Worm (Caenorhabditis elegans): ENCODE results near the gene sknr-1.
"Not testable (repeated sequence)": the region's sequence is repeated elsewhere in the genome, so short reads cannot be mapped to it uniquely, and the experiment has no call there.

Gene sknr-1

ce11 chrV:2625360-2625759 is at the start of gene sknr-1:
sknr-1 (minus strand) TSS chrV:2625460.
- not testable (repeated sequence) for TF ChIP-seq hnd-1 (tag; optimal IDR thresholded peaks at IDR 0.05); B0310.2 (tag; optimal IDR thresholded peaks at IDR 0.05); pes-1 (GFP tag; IDR thresholded peaks at IDR 0.05)

ce11 chrV:2673807-2674206 is 48.5 kb upstream of the sknr-1 start:
- peak; percentile 60 for TF ChIP-seq ceh-36 (tag; optimal IDR thresholded peaks at IDR 0.05)
- TF ChIP-seq flt-1 (GFP tag; IDR thresholded peaks at IDR 0.05), result peak; percentile 85
- peak; percentile 91 for TF ChIP-seq pes-1 (GFP tag; IDR thresholded peaks at IDR 0.05)
- peak; percentile 58 for TF ChIP-seq tbx-37 (GFP tag; conservative IDR thresholded peaks at IDR 0.05)
- TF ChIP-seq hnd-1 (tag; optimal IDR thresholded peaks at IDR 0.05), result peak; percentile 45
- peak; percentile 84 for TF ChIP-seq aly-1 (tag; optimal IDR thresholded peaks at IDR 0.05)
- TF ChIP-seq tra-4 (tag; optimal IDR thresholded peaks at IDR 0.05), result peak; percentile 33
- TF ChIP-seq ceh-13 (GFP tag; optimal IDR thresholded peaks at IDR 0.05), result peak; percentile 53
- TF ChIP-seq hmbx-1 (tag; optimal IDR thresholded peaks at IDR 0.05), result no peak
- peak; percentile 77 for TF ChIP-seq hmg-4 (GFP tag; optimal IDR thresholded peaks at IDR 0.05)
- TF ChIP-seq ets-7 (tag; optimal IDR thresholded peaks at IDR 0.05), result peak; percentile 15
- TF ChIP-seq B0310.2 (tag; optimal IDR thresholded peaks at IDR 0.05), result peak; percentile 61
- no peak for TF ChIP-seq ama-1 (optimal IDR thresholded peaks at IDR 0.05)
- peak; percentile 92 for TF ChIP-seq tbx-11 (GFP tag; IDR thresholded peaks at IDR 0.05)
- TF ChIP-seq F13C5.2 (tag; optimal IDR thresholded peaks at IDR 0.05), result peak; percentile 6
- peak; percentile 83; the same call in 1 of the 2 replicates for TF ChIP-seq sea-1 (GFP tag; conservative IDR thresholded peaks at IDR 0.05)
- TF ChIP-seq scrt-1 (GFP tag; IDR thresholded peaks at IDR 0.05), result peak; percentile 72; the same call in 1 of the 2 replicates

ce11 chrV:2672603-2673002 is 47.3 kb upstream of the sknr-1 start, which contains the start of gene W02G9.3:
W02G9.3 (plus strand) TSS chrV:2672986.
- TF ChIP-seq F13C5.2 (tag; optimal IDR thresholded peaks at IDR 0.05) (peak; percentile 48), hmg-4 (GFP tag; optimal IDR thresholded peaks at IDR 0.05) (no peak)

- no peak for TF ChIP-seq ets-7 (tag; optimal IDR thresholded peaks at IDR 0.05)
- TF ChIP-seq ceh-36 (tag; optimal IDR thresholded peaks at IDR 0.05), result no peak
- TF ChIP-seq hmbx-1 (tag; optimal IDR thresholded peaks at IDR 0.05), result no peak
These were observed 45.9 kb upstream of the sknr-1 start, which contains the start of gene kel-8 for ce11 chrV:2671155-2671554. kel-8 (plus strand) TSS chrV:2671455.

ce11 chrV:2666600-2666999 is 41.3 kb upstream of the sknr-1 start, which contains the start of gene W02G9.4:
W02G9.4 (plus strand) TSS chrV:2666900.
- TF ChIP-seq hmbx-1 (tag; optimal IDR thresholded peaks at IDR 0.05) (no peak), ets-7 (tag; optimal IDR thresholded peaks at IDR 0.05) (no peak), hmg-4 (GFP tag; optimal IDR thresholded peaks at IDR 0.05) (no peak), tbx-11 (GFP tag; IDR thresholded peaks at IDR 0.05) (no peak), ama-1 (optimal IDR thresholded peaks at IDR 0.05) (no peak), ceh-36 (tag; optimal IDR thresholded peaks at IDR 0.05) (no peak), B0310.2 (tag; optimal IDR thresholded peaks at IDR 0.05) (no peak), pes-1 (GFP tag; IDR thresholded peaks at IDR 0.05) (no peak), sea-1 (GFP tag; conservative IDR thresholded peaks at IDR 0.05) (no peak), aly-1 (tag; optimal IDR thresholded peaks at IDR 0.05) (no peak), scrt-1 (GFP tag; IDR thresholded peaks at IDR 0.05) (no peak), ceh-13 (GFP tag; optimal IDR thresholded peaks at IDR 0.05) (no peak), flt-1 (GFP tag; IDR thresholded peaks at IDR 0.05) (no peak), F13C5.2 (tag; optimal IDR thresholded peaks at IDR 0.05) (no peak), hnd-1 (tag; optimal IDR thresholded peaks at IDR 0.05) (no peak), tbx-37 (GFP tag; conservative IDR thresholded peaks at IDR 0.05) (no peak)

- peak; percentile 31 for TF ChIP-seq hmg-4 (GFP tag; optimal IDR thresholded peaks at IDR 0.05)
- TF ChIP-seq pes-1 (GFP tag; IDR thresholded peaks at IDR 0.05), result peak; percentile 57
- 0 out of 2 replicates have a peak, but pooled peaks have one; percentile 55 for TF ChIP-seq sea-1 (GFP tag; conservative IDR thresholded peaks at IDR 0.05)
- TF ChIP-seq tbx-37 (GFP tag; conservative IDR thresholded peaks at IDR 0.05), result no peak
- TF ChIP-seq hmbx-1 (tag; optimal IDR thresholded peaks at IDR 0.05), result no peak
These were observed 39.3 kb upstream of the sknr-1 start, which contains the start of gene ndx-2 for ce11 chrV:2664525-2665053. ndx-2 (minus strand) TSS chrV:2665003.

ce11 chrV:2660457-2660856 is 35.2 kb upstream of the sknr-1 start:
- TF ChIP-seq aly-1 (tag; optimal IDR thresholded peaks at IDR 0.05), result no peak
- TF ChIP-seq hmbx-1 (tag; optimal IDR thresholded peaks at IDR 0.05), result no peak
- no peak for TF ChIP-seq ets-7 (tag; optimal IDR thresholded peaks at IDR 0.05)
- TF ChIP-seq hnd-1 (tag; optimal IDR thresholded peaks at IDR 0.05), result no peak
- no peak for TF ChIP-seq scrt-1 (GFP tag; IDR thresholded peaks at IDR 0.05)
- TF ChIP-seq hmg-4 (GFP tag; optimal IDR thresholded peaks at IDR 0.05), result no peak
- no peak for TF ChIP-seq ceh-13 (GFP tag; optimal IDR thresholded peaks at IDR 0.05)
- no peak for TF ChIP-seq tra-4 (tag; optimal IDR thresholded peaks at IDR 0.05)
- TF ChIP-seq flt-1 (GFP tag; IDR thresholded peaks at IDR 0.05), result no peak
- TF ChIP-seq pes-1 (GFP tag; IDR thresholded peaks at IDR 0.05), result no peak
- TF ChIP-seq ceh-36 (tag; optimal IDR thresholded peaks at IDR 0.05), result no peak
- TF ChIP-seq tbx-37 (GFP tag; conservative IDR thresholded peaks at IDR 0.05), result no peak
- TF ChIP-seq B0310.2 (tag; optimal IDR thresholded peaks at IDR 0.05), result no peak
- TF ChIP-seq sea-1 (GFP tag; conservative IDR thresholded peaks at IDR 0.05), result no peak
- TF ChIP-seq F13C5.2 (tag; optimal IDR thresholded peaks at IDR 0.05), result no peak
- no peak for TF ChIP-seq tbx-11 (GFP tag; IDR thresholded peaks at IDR 0.05)
- no peak for TF ChIP-seq ama-1 (optimal IDR thresholded peaks at IDR 0.05)

- TF ChIP-seq ceh-36 (tag; optimal IDR thresholded peaks at IDR 0.05) (no peak), tbx-11 (GFP tag; IDR thresholded peaks at IDR 0.05) (no peak), F13C5.2 (tag; optimal IDR thresholded peaks at IDR 0.05) (no peak)
These were observed 32.4 kb upstream of the sknr-1 start for ce11 chrV:2657682-2658081.

Data from whole organism, early embryonic.